Worm (Caenorhabditis elegans) whole organism, L4 larva: ENCODE results near the gene clec-166.

Experiments used
- ama-1 ChIP-seq: fragments of 150-350 bp; optimal IDR thresholded peaks from 2 replicates; lab custom pipeline; 2014; ENCODE audit warnings: inconsistent platforms, mixed read lengths
- fos-1 ChIP-seq: fragments of 150-350 bp; optimal IDR thresholded peaks from 2 replicates; lab custom pipeline; 2014; ENCODE audit warnings: missing biosample characterization, missing genetic modification characterization

DNA sequence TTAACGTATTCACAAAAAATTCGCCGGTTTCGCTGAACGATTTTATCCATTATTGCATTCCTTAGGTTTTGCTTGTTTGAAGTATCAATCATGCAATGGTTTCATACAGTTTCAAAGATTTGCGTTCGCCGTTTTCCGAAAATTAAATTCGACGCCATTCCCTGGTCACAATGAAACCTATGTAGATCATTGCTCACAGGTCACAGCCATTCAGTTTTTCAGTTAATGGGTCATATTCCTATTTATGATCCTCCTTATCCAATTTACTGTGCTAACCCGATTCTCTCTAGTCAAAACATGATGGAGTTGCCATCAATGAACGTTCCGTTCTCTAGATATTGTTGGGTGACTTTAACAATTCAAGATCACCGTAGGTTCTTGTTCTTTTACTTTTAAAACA is 13.8 kb upstream of the clec-166 start, which contains the start of gene F38A1.13:
- no peak for TF ChIP-seq fos-1 (tag; lab: Kevin White, UChicago)
- TF ChIP-seq ama-1 (lab: Kevin White, UChicago) = no peak
